Fruit fly (Drosophila melanogaster): ENCODE results near the gene Acbp1.

The Acbp1 gene

DNA sequence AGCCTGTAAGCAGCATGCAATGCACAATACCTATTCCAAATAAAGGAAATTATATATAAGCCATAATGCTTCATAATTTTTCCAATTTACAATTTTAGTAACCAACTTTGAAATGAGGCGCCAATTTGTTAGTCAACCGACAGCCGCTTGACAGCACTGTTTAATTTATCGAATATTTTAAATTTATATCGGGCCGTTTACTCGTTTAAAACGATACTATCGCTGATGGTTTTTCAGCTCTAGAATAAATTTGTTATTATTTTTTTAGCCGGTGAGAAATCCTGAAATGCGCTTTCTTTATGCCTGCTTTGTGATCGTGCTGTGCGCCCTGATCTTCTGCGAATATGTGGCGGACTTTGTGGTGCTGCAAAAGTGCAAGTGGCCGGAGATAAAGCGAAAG is 36.5 kb upstream of the Acbp1 start, which contains the start of gene PGAP5 (continued):
- peak; percentile 27 for TF ChIP-seq trem (tag; optimal IDR thresholded peaks at IDR 0.05)
- peak; percentile 22 for TF ChIP-seq CG2712 (tag; optimal IDR thresholded peaks at IDR 0.05)
- TF ChIP-seq CG31441 (GFP tag; IDR thresholded peaks at IDR 0.05), result no peak
- TF ChIP-seq lov (optimal IDR thresholded peaks at IDR 0.05), result no peak
- TF ChIP-seq lov (GFP tag; IDR thresholded peaks at IDR 0.05), result no peak
- no peak for TF ChIP-seq Chrac-16 (GFP tag; optimal IDR thresholded peaks at IDR 0.05)
- TF ChIP-seq row (GFP tag; IDR thresholded peaks at IDR 0.05), result 0 out of 3 replicates have a peak, but pooled peaks have one; percentile 26
- TF ChIP-seq Abd-B (GFP tag; optimal IDR thresholded peaks at IDR 0.05), result no peak
- TF ChIP-seq lmd (GFP tag; IDR thresholded peaks at IDR 0.05), result no peak
- no peak for TF ChIP-seq Drgx (GFP tag; IDR thresholded peaks at IDR 0.05)
- no peak for TF ChIP-seq CG6654 (GFP tag; optimal IDR thresholded peaks at IDR 0.05)
- peak; percentile 24 for TF ChIP-seq CG34376 (GFP tag; optimal IDR thresholded peaks at IDR 0.05)
- peak; percentile 93 for TF ChIP-seq chinmo (GFP tag; IDR thresholded peaks at IDR 0.05; ENCODE audit: partially characterized antibody)
- no peak for TF ChIP-seq CG10979 (tag; optimal IDR thresholded peaks at IDR 0.05)
- no peak for TF ChIP-seq CG30020 (tag; optimal IDR thresholded peaks at IDR 0.05)
- peak; percentile 30 for TF ChIP-seq mam (GFP tag; optimal IDR thresholded peaks at IDR 0.05)
- TF ChIP-seq pnt (GFP tag; optimal IDR thresholded peaks at IDR 0.05), result no peak
- peak; percentile 94 for TF ChIP-seq CG2129 (GFP tag; IDR thresholded peaks at IDR 0.05; ENCODE audit: partially characterized antibody)
- no peak for TF ChIP-seq Optix (GFP tag; IDR thresholded peaks at IDR 0.05)
- no peak for TF ChIP-seq Elba2 (GFP tag; optimal IDR thresholded peaks at IDR 0.05)
- peak; percentile 95 for TF ChIP-seq Bgb (GFP tag; IDR thresholded peaks at IDR 0.05; ENCODE audit: partially characterized antibody)
- peak; percentile 93 for TF ChIP-seq CG10267 (tag; optimal IDR thresholded peaks at IDR 0.05)
- no peak for TF ChIP-seq grn (GFP tag; optimal IDR thresholded peaks at IDR 0.05)
- TF ChIP-seq CG3995 (GFP tag; optimal IDR thresholded peaks at IDR 0.05), result peak; percentile 35
- no peak for TF ChIP-seq CG1024 (GFP tag; IDR thresholded peaks at IDR 0.05)
- peak; percentile 87 for TF ChIP-seq inv (GFP tag; IDR thresholded peaks at IDR 0.05; ENCODE audit: partially characterized antibody)
- no peak for TF ChIP-seq CG6254 (GFP tag; optimal IDR thresholded peaks at IDR 0.05)
- peak in 1 of 2 experiments; percentile 54 for TF ChIP-seq Pdp1 (GFP tag; optimal IDR thresholded peaks at IDR 0.05)
- TF ChIP-seq Dek (tag; optimal IDR thresholded peaks at IDR 0.05), result no peak
- no peak for TF ChIP-seq Xrp1 (GFP tag; IDR thresholded peaks at IDR 0.05)
- no peak for TF ChIP-seq NfI (GFP tag; optimal IDR thresholded peaks at IDR 0.05)
- peak; percentile 79 for TF ChIP-seq hb (GFP tag; IDR thresholded peaks at IDR 0.05; ENCODE audit: partially characterized antibody)
- TF ChIP-seq Aef1 (GFP tag; IDR thresholded peaks at IDR 0.05), result no peak
- TF ChIP-seq Scr (GFP tag; IDR thresholded peaks at IDR 0.05; ENCODE audit: partially characterized antibody), result peak; percentile 93
- no peak for TF ChIP-seq sima (GFP tag; optimal IDR thresholded peaks at IDR 0.05)
- TF ChIP-seq C15 (GFP tag; IDR thresholded peaks at IDR 0.05), result no peak
- TF ChIP-seq gro (GFP tag; optimal IDR thresholded peaks at IDR 0.05), result peak; percentile 49
- peak; percentile 60 for TF ChIP-seq Ets97D (GFP tag; optimal IDR thresholded peaks at IDR 0.05)
- peak in 1 of 2 experiments; percentile 2 for TF ChIP-seq crp (GFP tag; optimal IDR thresholded peaks at IDR 0.05)
- no peak for TF ChIP-seq al (GFP tag; IDR thresholded peaks at IDR 0.05)
- TF ChIP-seq exex (tag; optimal IDR thresholded peaks at IDR 0.05), result no peak
- TF ChIP-seq CG11695 (GFP tag; IDR thresholded peaks at IDR 0.05), result no peak
- TF ChIP-seq NC2β (GFP tag; optimal IDR thresholded peaks at IDR 0.05), result peak; percentile 5
- no peak for TF ChIP-seq lab (GFP tag; optimal IDR thresholded peaks at IDR 0.05)
- TF ChIP-seq Sox102F (GFP tag; optimal IDR thresholded peaks at IDR 0.05), result no peak
- no peak for TF ChIP-seq CG12942 (GFP tag; optimal IDR thresholded peaks at IDR 0.05)
- TF ChIP-seq sisA (GFP tag; IDR thresholded peaks at IDR 0.05), result no peak
- no peak for TF ChIP-seq dan (GFP tag; IDR thresholded peaks at IDR 0.05)
- no peak for TF ChIP-seq Hand (GFP tag; optimal IDR thresholded peaks at IDR 0.05)
- TF ChIP-seq br (optimal IDR thresholded peaks at IDR 0.05), result no peak
- TF ChIP-seq BEAF-32 (GFP tag; optimal IDR thresholded peaks at IDR 0.05), result peak; percentile 91

Measured in whole organism, embryonic.